Fruit fly (Drosophila melanogaster) whole organism, wandering third instar larva: ENCODE results near the gene CG43292.

Source experiments
- Abd-B ChIP-seq: fragments of >200 bp; optimal IDR thresholded peaks from 2 replicates; lab custom pipeline; 2017; ENCODE audit warnings: missing biosample characterization, missing genetic modification characterization
- CG32264 ChIP-seq: fragments of 200-800 bp; sonication (Bioruptor generic); optimal IDR thresholded peaks from 2 replicates; lab custom pipeline; 2016; ENCODE audit warnings: missing biosample characterization, missing genetic modification characterization
- CG9705 ChIP-seq: fragments of 200-800 bp; sonication (Bioruptor generic); optimal IDR thresholded peaks from 2 replicates; lab custom pipeline; 2018; ENCODE audit warnings: missing biosample characterization, mild to moderate bottlenecking, missing genetic modification characterization
- CrebA ChIP-seq: fragments of 200-800 bp; sonication (Bioruptor generic); optimal IDR thresholded peaks from 2 replicates; lab custom pipeline; 2016; ENCODE audit warnings: missing biosample characterization, mild to moderate bottlenecking, missing genetic modification characterization, borderline replicate concordance
- Dfd ChIP-seq: fragments of >200 bp; optimal IDR thresholded peaks from 2 replicates; lab custom pipeline; 2017; ENCODE audit warnings: missing biosample characterization, missing genetic modification characterization
- Dif ChIP-seq: fragments of 200-275, 200-300 bp; sonication (Bioruptor generic); optimal IDR thresholded peaks from 2 replicates; lab custom pipeline; 2018; ENCODE audit warnings: missing biosample characterization, missing genetic modification characterization; ENCODE audit not compliant: partially characterized antibody
- GATAd ChIP-seq: sonication (Bioruptor generic); optimal IDR thresholded peaks from 2 replicates; lab custom pipeline; 2016; ENCODE audit warnings: missing biosample characterization, missing genetic modification characterization
- HLH106 ChIP-seq: fragments of 200-800 bp; optimal IDR thresholded peaks from 3 replicates; lab custom pipeline; 2019; ENCODE audit warnings: missing biosample characterization, mild to moderate bottlenecking, missing genetic modification characterization, moderate library complexity
- Hr78 ChIP-seq: fragments of >200 bp; optimal IDR thresholded peaks from 2 replicates; lab custom pipeline; 2017; ENCODE audit warnings: missing biosample characterization, missing genetic modification characterization
- Hr83 ChIP-seq: fragments of 200-300 bp; sonication (Bioruptor generic); optimal IDR thresholded peaks from 2 replicates; lab custom pipeline; 2016; ENCODE audit warnings: missing biosample characterization, mild to moderate bottlenecking, missing genetic modification characterization, moderate library complexity; ENCODE audit not compliant: poor library complexity, severe bottlenecking
- Jra ChIP-seq: sonication (Bioruptor generic); optimal IDR thresholded peaks from 2 replicates; lab custom pipeline; 2016; ENCODE audit warnings: missing biosample characterization, missing genetic modification characterization
- Mio ChIP-seq: sonication (Bioruptor generic); optimal IDR thresholded peaks from 2 replicates; lab custom pipeline; 2016; ENCODE audit warnings: missing biosample characterization, missing genetic modification characterization
- N ChIP-seq: fragments of >200 bp; optimal IDR thresholded peaks from 2 replicates; lab custom pipeline; 2018; ENCODE audit warnings: missing biosample characterization, missing external identifiers, missing genetic modification characterization
- OdsH ChIP-seq: fragments of 200-800 bp; sonication (Bioruptor generic); optimal IDR thresholded peaks from 2 replicates; lab custom pipeline; 2016; ENCODE audit warnings: missing biosample characterization, mild to moderate bottlenecking, missing genetic modification characterization
- Rel ChIP-seq, 2 experiments: fragments of 200-800 bp; sonication (Bioruptor generic) in 1 of 2; optimal IDR thresholded peaks; 2 replicates in 1 of 2; 3 replicates in 1 of 2; lab custom pipeline; 2016 to 2019; ENCODE audit warnings: mild to moderate bottlenecking in 2 of 2, missing biosample characterization in 2 of 2, missing genetic modification characterization in 2 of 2, moderate library complexity in 1 of 2
- Vsx2 ChIP-seq: fragments of 200-300, 225-300 bp; sonication (Bioruptor generic); optimal IDR thresholded peaks from 2 replicates; lab custom pipeline; 2018; ENCODE audit warnings: missing biosample characterization, missing genetic modification characterization; ENCODE audit not compliant: partially characterized antibody
- br ChIP-seq: fragments of 200-800 bp; sonication (Bioruptor generic); optimal IDR thresholded peaks from 2 replicates; lab custom pipeline; 2016; ENCODE audit warnings: missing biosample characterization, missing genetic modification characterization
- dl ChIP-seq, 2 experiments: fragments of 175-275, 200-275 bp in 1 of 2; fragments of 200-275 bp in 1 of 2; sonication (Bioruptor generic); optimal IDR thresholded peaks; lab custom pipeline; 2018; ENCODE audit warnings: mild to moderate bottlenecking in 2 of 2, missing biosample characterization in 2 of 2, missing genetic modification characterization in 2 of 2, moderate library complexity in 2 of 2; ENCODE audit not compliant: partially characterized antibody in 2 of 2, insufficient read depth in 1 of 2
- dsf ChIP-seq: sonication (Bioruptor generic); optimal IDR thresholded peaks from 2 replicates; lab custom pipeline; 2016; ENCODE audit warnings: missing biosample characterization, missing genetic modification characterization, borderline replicate concordance
- ey ChIP-seq: fragments of 200-800 bp; sonication (Bioruptor generic); optimal IDR thresholded peaks from 2 replicates; lab custom pipeline; 2016; ENCODE audit warnings: missing biosample characterization, missing genetic modification characterization
- jim ChIP-seq: fragments of 175-275, 200-325 bp; sonication (Bioruptor generic); optimal IDR thresholded peaks from 2 replicates; lab custom pipeline; 2016; ENCODE audit warnings: missing biosample characterization, mild to moderate bottlenecking, missing genetic modification characterization
- pan ChIP-seq: fragments of >200 bp; optimal IDR thresholded peaks from 2 replicates; lab custom pipeline; 2017
- psq ChIP-seq: fragments of 200-800 bp; sonication (Bioruptor generic); optimal IDR thresholded peaks from 3 replicates; lab custom pipeline; 2017; ENCODE audit warnings: missing biosample characterization, mild to moderate bottlenecking, missing genetic modification characterization, moderate library complexity
- rgr ChIP-seq: fragments of 200-800 bp; sonication (Bioruptor generic); optimal IDR thresholded peaks from 3 replicates; lab custom pipeline; 2016; ENCODE audit warnings: missing biosample characterization, mild to moderate bottlenecking, missing genetic modification characterization
- sv ChIP-seq: fragments of 200-800 bp; sonication (Bioruptor generic); optimal IDR thresholded peaks from 3 replicates; lab custom pipeline; 2016; ENCODE audit warnings: missing biosample characterization, missing genetic modification characterization
- usp ChIP-seq: fragments of >200 bp; optimal IDR thresholded peaks from 2 replicates; lab custom pipeline; 2017; ENCODE audit warnings: missing biosample characterization, missing genetic modification characterization
- woc ChIP-seq: sonication (Bioruptor generic); optimal IDR thresholded peaks from 2 replicates; lab custom pipeline; 2016; ENCODE audit warnings: missing biosample characterization, mild to moderate bottlenecking, missing genetic modification characterization

Gene CG43292

dm6 chr3L:7434715-7435653 lies 40.4 kb upstream of the CG43292 start, which contains the start of gene Rac2 (continued):
- TF ChIP-seq Vsx2 (GFP tag; lab: Kevin White, UChicago) (peak; percentile 41), Hr83 (GFP tag; lab: Kevin White, UChicago) (no peak), jim (no peak), GATAd (no peak), dsf (no peak), Mio (GFP tag; lab: Kevin White, UChicago) (no peak), CrebA (GFP tag; lab: Kevin White, UChicago) (no peak), CG32264 (GFP tag; lab: Kevin White, UChicago) (no peak), sv (GFP tag; lab: Kevin White, UChicago) (no peak), Dif (peak; percentile 94), HLH106 (tag; lab: Kevin White, UChicago) (peak; percentile 60), rgr (GFP tag; lab: Kevin White, UChicago) (peak; percentile 51)
- TF ChIP-seq, all 38 proteins: peak for 19

dm6 chr3L:7437366-7437765 lies 38.0 kb upstream of the CG43292 start, which contains the start of gene CG14835:
Gene CG14835, minus strand, starts transcription at chr3L:7437466.
- no peak for TF ChIP-seq pan
- no peak for TF ChIP-seq OdsH (GFP tag; lab: Kevin White, UChicago)
- no peak for TF ChIP-seq Jra (GFP tag; lab: Kevin White, UChicago)
- TF ChIP-seq HLH106 (tag; lab: Kevin White, UChicago), result no peak
- TF ChIP-seq Hr83 (GFP tag; lab: Kevin White, UChicago), result no peak
- TF ChIP-seq jim, result no peak
- no peak for TF ChIP-seq Abd-B (GFP tag; lab: Kevin White, UChicago)
- TF ChIP-seq psq (GFP tag; lab: Kevin White, UChicago), result no peak
- TF ChIP-seq Rel (GFP tag; optimal IDR thresholded peaks at IDR 0.05; lab: Kevin White, UChicago), result no peak
- TF ChIP-seq Rel (tag; optimal IDR thresholded peaks at IDR 0.05; lab: Kevin White, UChicago), result no peak
- no peak for TF ChIP-seq usp (GFP tag; lab: Kevin White, UChicago)
- TF ChIP-seq N, result no peak
- TF ChIP-seq br (GFP tag; lab: Kevin White, UChicago), result no peak
- TF ChIP-seq Dfd (GFP tag; lab: Kevin White, UChicago), result no peak
- no peak for TF ChIP-seq woc (GFP tag; lab: Kevin White, UChicago)
- no peak for TF ChIP-seq dl (GFP tag; optimal IDR thresholded peaks at IDR 0.05; lab: Kevin White, UChicago; ENCODE audit: insufficient read depth in 1 of 2, partially characterized antibody in 2 of 2)
- TF ChIP-seq GATAd, result no peak
- no peak for TF ChIP-seq CG9705 (GFP tag; lab: Kevin White, UChicago)
- no peak for TF ChIP-seq Mio (GFP tag; lab: Kevin White, UChicago)

- TF ChIP-seq N, result no peak
- no peak for TF ChIP-seq Jra (GFP tag; lab: Kevin White, UChicago)
- no peak for TF ChIP-seq Vsx2 (GFP tag; lab: Kevin White, UChicago)
- TF ChIP-seq usp (GFP tag; lab: Kevin White, UChicago), result no peak
Observed at dm6 chr3L:7439305-7439704, 36.1 kb upstream of the CG43292 start, which contains the start of gene sphinx1. Gene sphinx1, minus strand, starts transcription at chr3L:7439405.

- TF ChIP-seq psq (GFP tag; lab: Kevin White, UChicago), result no peak
- TF ChIP-seq woc (GFP tag; lab: Kevin White, UChicago), result no peak
- TF ChIP-seq CG32264 (GFP tag; lab: Kevin White, UChicago), result no peak
Observed at dm6 chr3L:7440633-7441032, 34.7 kb upstream of the CG43292 start, which contains the start of gene sphinx2. Gene sphinx2, minus strand, starts transcription at chr3L:7440733.

dm6 chr3L:7449097-7449496 lies 26.3 kb upstream of the CG43292 start:
- TF ChIP-seq Hr78 (no peak), ey (GFP tag; lab: Kevin White, UChicago) (no peak)
- TF ChIP-seq, all 38 proteins: peak for 0
